Fruit fly (Drosophila melanogaster): ENCODE measurements around the gene Phf5a.

The Phf5a gene

dm6 chr2L:6480212-6480994 is 10.2 kb downstream of the Phf5a start, which contains the start of the genes Sec61alpha and Daxx (continued):
- TF ChIP-seq CG1603 (tag; optimal IDR thresholded peaks at IDR 0.05) (peak; percentile 54), CG12299 (tag; optimal IDR thresholded peaks at IDR 0.05) (peak; percentile 67), Dref (GFP tag; IDR thresholded peaks at IDR 0.05) (peak; percentile 67), kni (GFP tag; optimal IDR thresholded peaks at IDR 0.05) (no peak), E2f2 (GFP tag; IDR thresholded peaks at IDR 0.05) (peak; percentile 69), amos (GFP tag; IDR thresholded peaks at IDR 0.05; ENCODE audit: partially characterized antibody) (peak; percentile 100), H15 (GFP tag; IDR thresholded peaks at IDR 0.05) (peak; percentile 60; the same call in 2 of the 3 replicates), Awh (GFP tag; IDR thresholded peaks at IDR 0.05) (peak; percentile 70; the same call in 1 of the 2 replicates), Med (GFP tag) (peak; percentile 98), yki (optimal IDR thresholded peaks at IDR 0.05) (no peak), Sry-β (GFP tag; optimal IDR thresholded peaks at IDR 0.05) (peak; percentile 35), Atf6 (GFP tag; IDR thresholded peaks at IDR 0.05) (peak; percentile 80), HHEX (GFP tag; optimal IDR thresholded peaks at IDR 0.05) (peak; percentile 68), tna (GFP tag; IDR thresholded peaks at IDR 0.05; ENCODE audit: partially characterized antibody) (peak; percentile 100), phol (tag; optimal IDR thresholded peaks at IDR 0.05) (peak; percentile 87), CG13296 (GFP tag; optimal IDR thresholded peaks at IDR 0.05) (peak; percentile 76), Ptx1 (GFP tag; IDR thresholded peaks at IDR 0.05) (peak; percentile 84), CG2199 (GFP tag; IDR thresholded peaks at IDR 0.05) (peak; percentile 61; the same call in 1 of the 3 replicates), sim (GFP tag; IDR thresholded peaks at IDR 0.05) (peak; percentile 18; the same call in 1 of the 2 replicates), Sry-δ (GFP tag; optimal IDR thresholded peaks at IDR 0.05) (peak; percentile 100), CG12942 (GFP tag; optimal IDR thresholded peaks at IDR 0.05) (peak; percentile 87), CG12071 (GFP tag; optimal IDR thresholded peaks at IDR 0.05) (peak; percentile 21), ara (GFP tag; IDR thresholded peaks at IDR 0.05) (peak; percentile 84), luna (GFP tag; optimal IDR thresholded peaks at IDR 0.05) (peak; percentile 90), CG7271 (tag; optimal IDR thresholded peaks at IDR 0.05) (no peak), usp (GFP tag; optimal IDR thresholded peaks at IDR 0.05) (no peak), jigr1 (GFP tag; IDR thresholded peaks at IDR 0.05) (peak; percentile 69; the same call in 2 of the 3 replicates), CG9876 (GFP tag; optimal IDR thresholded peaks at IDR 0.05) (peak; percentile 85), vvl (GFP tag; IDR thresholded peaks at IDR 0.05) (peak; percentile 90), CG1024 (GFP tag; IDR thresholded peaks at IDR 0.05) (peak; percentile 68), Dbx (GFP tag; IDR thresholded peaks at IDR 0.05) (peak; percentile 94), E2f1 (GFP tag; IDR thresholded peaks at IDR 0.05) (peak; percentile 78), lola (GFP tag; optimal IDR thresholded peaks at IDR 0.05) (peak in 1 of 3 experiments; percentile 67), Ravus (GFP tag; IDR thresholded peaks at IDR 0.05) (peak; percentile 45), corto (GFP tag; optimal IDR thresholded peaks at IDR 0.05) (peak; percentile 79), Poxn (GFP tag; IDR thresholded peaks at IDR 0.05) (peak; percentile 75; the same call in 1 of the 2 replicates), eyg (GFP tag; optimal IDR thresholded peaks at IDR 0.05) (peak; percentile 89), zf30C (GFP tag; optimal IDR thresholded peaks at IDR 0.05) (no peak), CG2889 (GFP tag; IDR thresholded peaks at IDR 0.05) (peak; percentile 85), CG8089 (GFP tag; optimal IDR thresholded peaks at IDR 0.05) (peak; percentile 79), CG4404 (GFP tag; IDR thresholded peaks at IDR 0.05) (peak; percentile 76), CG1529 (GFP tag; optimal IDR thresholded peaks at IDR 0.05) (peak; percentile 50), slbo (GFP tag; IDR thresholded peaks at IDR 0.05) (peak; percentile 93), stc (GFP tag; IDR thresholded peaks at IDR 0.05) (peak; percentile 57), Mrtf (GFP tag; IDR thresholded peaks at IDR 0.05) (peak; percentile 53; the same call in 2 of the 3 replicates), ranshi (GFP tag; IDR thresholded peaks at IDR 0.05) (peak; percentile 89), CG17385 (GFP tag; optimal IDR thresholded peaks at IDR 0.05) (peak; percentile 58), pan (optimal IDR thresholded peaks at IDR 0.05) (no peak), pan (GFP tag; optimal IDR thresholded peaks at IDR 0.05 in 1 of 2, IDR thresholded peaks at IDR 0.05 in 1 of 2) (peak in 1 of 2 experiments; percentile 84), CG1832 (GFP tag; optimal IDR thresholded peaks at IDR 0.05) (no peak)
